Fruit fly (Drosophila melanogaster) S2 (cell line): ENCODE data around the gene MED14.

Experiments
- CG8478 ChIP-seq: fragments of >200 bp; optimal IDR thresholded peaks from 2 replicates; lab custom pipeline; 2018
- CTCF ChIP-seq, 2 experiments: fragments of >200 bp; optimal IDR thresholded peaks; 2 replicates each; lab custom pipeline; 2018

DNA sequence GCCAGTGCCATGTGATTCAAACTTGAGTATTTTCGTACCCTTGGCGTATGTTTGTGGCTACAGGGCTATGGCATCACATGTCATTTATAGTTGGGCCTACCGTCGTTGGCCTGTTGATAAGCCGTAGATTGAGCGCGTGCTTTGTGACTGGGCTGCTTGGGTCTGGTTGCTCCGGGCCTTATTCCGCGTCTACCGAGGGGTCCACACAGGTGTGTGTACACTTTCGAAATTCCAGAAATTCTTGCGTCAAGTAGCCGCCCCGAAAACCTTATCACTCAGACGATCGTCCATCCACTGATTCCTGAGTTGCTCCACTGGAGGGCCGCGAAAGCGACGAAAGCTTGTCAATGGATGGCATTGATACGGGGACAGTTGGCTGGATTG is 45.0 kb downstream of the MED14 start:
- TF ChIP-seq CG8478 (lab: Kevin White, UChicago) = no peak
- no peak for TF ChIP-seq CTCF (optimal IDR thresholded peaks at IDR 0.05; lab: Kevin White, UChicago)
